Worm (Caenorhabditis elegans): Measurements from ENCODE around the gene srw-143.

The srw-143 gene

DNA sequence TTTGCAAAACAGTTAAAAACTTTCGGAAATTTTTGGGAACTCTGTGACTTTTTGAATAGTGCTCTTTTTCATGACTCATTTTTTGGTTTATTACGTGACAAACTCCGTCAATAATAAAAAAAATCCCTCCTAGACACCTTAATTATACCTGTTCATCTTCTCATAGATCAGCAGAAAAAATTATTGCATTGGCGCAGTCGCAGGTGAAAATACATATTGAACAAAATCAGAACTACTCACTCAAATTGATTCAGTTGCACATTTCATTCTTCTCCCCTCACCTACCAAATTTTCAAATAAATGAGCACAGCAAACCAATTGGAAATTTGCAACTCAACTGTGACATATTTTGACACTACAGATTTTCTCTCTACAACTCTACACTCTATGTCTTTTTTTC, 48.3 kb downstream of the srw-143 start, which contains the start of gene srh-127:
Gene srh-127, plus strand, starts transcription at position 301 of the 400 bp plus-strand sequence.
- TF ChIP-seq F13C5.2 (tag; optimal IDR thresholded peaks at IDR 0.05) (no peak), tbx-37 (GFP tag; conservative IDR thresholded peaks at IDR 0.05) (no peak), B0310.2 (tag; optimal IDR thresholded peaks at IDR 0.05) (no peak), hmg-4 (GFP tag; optimal IDR thresholded peaks at IDR 0.05) (no peak), hnd-1 (tag; optimal IDR thresholded peaks at IDR 0.05) (no peak), tbx-11 (GFP tag; IDR thresholded peaks at IDR 0.05) (no peak), sea-1 (GFP tag; conservative IDR thresholded peaks at IDR 0.05) (no peak), aly-1 (tag; optimal IDR thresholded peaks at IDR 0.05) (no peak), tra-4 (tag; optimal IDR thresholded peaks at IDR 0.05) (no peak), ets-7 (tag; optimal IDR thresholded peaks at IDR 0.05) (no peak), hmbx-1 (tag; optimal IDR thresholded peaks at IDR 0.05) (no peak), scrt-1 (GFP tag; IDR thresholded peaks at IDR 0.05) (no peak), ceh-36 (tag; optimal IDR thresholded peaks at IDR 0.05) (no peak), flt-1 (GFP tag; IDR thresholded peaks at IDR 0.05) (no peak), ceh-13 (GFP tag; optimal IDR thresholded peaks at IDR 0.05) (no peak)

DNA sequence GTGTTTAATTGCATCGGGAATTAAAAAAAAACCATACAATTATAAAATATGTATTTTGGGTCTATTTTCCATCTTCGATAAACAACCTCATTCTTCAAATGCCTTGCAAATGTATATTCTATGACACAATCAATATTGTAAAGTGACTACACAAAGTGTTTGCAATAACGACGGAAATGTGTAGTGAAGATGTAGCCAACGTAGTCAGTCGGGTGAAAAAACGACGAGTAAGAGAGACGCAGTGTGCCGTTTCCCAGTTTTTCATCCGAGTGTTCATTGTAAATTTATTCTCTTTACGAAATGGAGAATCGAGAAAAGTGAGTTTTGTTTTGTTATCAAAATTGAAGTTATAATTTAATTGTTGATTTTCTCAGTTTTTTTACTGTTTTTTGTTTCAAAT, 49.4 kb downstream of the srw-143 start, which contains the start of gene F37B4.15:
Gene F37B4.15, plus strand, starts transcription at position 301 of the 400 bp plus-strand sequence.
- no peak for TF ChIP-seq hnd-1 (tag; optimal IDR thresholded peaks at IDR 0.05)
